Worm (Caenorhabditis elegans) whole organism, L2 larva: ENCODE data around the gene F36H9.7.

ENCODE experiments used
- F13H6.1 ChIP-seq: sonication (generic microtip); optimal IDR thresholded peaks from 2 replicates; lab custom pipeline; 2016; ENCODE audit warnings: missing genetic modification characterization, missing compliant biosample characterization
- ama-1 ChIP-seq: fragments of 150-350 bp; optimal IDR thresholded peaks from 2 replicates; lab custom pipeline; 2018; ENCODE audit warnings: inconsistent platforms
- nhr-237 ChIP-seq: fragments of 150-350 bp; optimal IDR thresholded peaks from 2 replicates; lab custom pipeline; 2014; ENCODE audit warnings: missing biosample characterization, missing genetic modification characterization
- unc-39 ChIP-seq: fragments of 150-350 bp; optimal IDR thresholded peaks from 2 replicates; lab custom pipeline; 2014; ENCODE audit warnings: missing biosample characterization, missing genetic modification characterization
- ztf-11 ChIP-seq: sonication (generic microtip); optimal IDR thresholded peaks from 2 replicates; lab custom pipeline; 2017; ENCODE audit warnings: missing biosample characterization, missing genetic modification characterization
- ztf-4 ChIP-seq: fragments of 150-350 bp; optimal IDR thresholded peaks from 2 replicates; lab custom pipeline; 2014; ENCODE audit warnings: missing biosample characterization, missing genetic modification characterization

DNA sequence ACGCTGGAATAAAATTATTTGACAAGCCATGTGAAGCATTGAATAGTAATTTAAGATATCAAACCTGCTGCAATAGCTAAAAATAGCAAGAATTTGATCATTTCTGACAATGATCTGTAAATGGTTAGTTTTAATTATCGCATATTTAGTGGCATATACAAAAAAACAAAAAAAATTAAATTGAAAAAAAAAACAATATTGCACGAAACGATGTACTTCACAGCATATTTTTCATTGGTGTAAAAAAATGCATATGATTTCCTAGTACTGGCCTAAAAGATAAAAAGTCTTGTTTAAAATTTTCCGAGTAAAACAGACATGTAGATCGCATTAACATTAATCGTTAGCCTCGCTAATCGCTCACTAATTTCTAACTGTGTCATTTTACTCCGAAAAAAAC lies 25.7 kb downstream of the F36H9.7 start, which contains the start of gene ZK697.8:
- TF ChIP-seq ztf-11 (tag; lab: Kevin White, UChicago), result no peak
- no peak for TF ChIP-seq ama-1 (lab: Kevin White, UChicago)
- no peak for TF ChIP-seq ztf-4 (tag; lab: Kevin White, UChicago)
- TF ChIP-seq nhr-237, result no peak
- no peak for TF ChIP-seq F13H6.1 (tag; lab: Kevin White, UChicago)
- TF ChIP-seq unc-39 (tag; lab: Kevin White, UChicago), result no peak
